Fruit fly (Drosophila melanogaster): ENCODE data around the gene Rbf.

Gene Rbf

dm6 chrX:755642-756332 is 45.5 kb downstream of the Rbf start:
- no peak for TF ChIP-seq CG8478 (optimal IDR thresholded peaks at IDR 0.05)
- no peak for TF ChIP-seq CTCF (optimal IDR thresholded peaks at IDR 0.05)

DNA sequence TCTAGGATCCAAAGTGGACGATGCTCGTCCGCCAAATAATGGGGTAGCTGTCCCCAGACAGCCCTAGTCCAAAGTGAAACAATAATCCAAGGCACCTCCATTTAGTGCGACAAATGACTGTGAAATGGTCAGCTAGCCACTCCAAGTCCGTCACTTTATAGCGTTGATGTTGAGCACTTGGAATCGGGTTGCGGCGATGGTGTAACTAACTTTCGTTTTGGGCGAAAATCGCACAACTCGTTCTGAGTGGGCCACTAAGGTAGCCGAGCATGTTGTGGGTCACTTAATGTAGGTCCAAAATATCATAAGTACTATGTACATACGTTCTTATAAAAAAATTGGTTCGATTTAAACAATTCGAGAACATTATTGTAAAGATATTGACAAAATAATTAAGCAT is 47.7 kb downstream of the Rbf start, which contains the start of gene CG13361:
Gene CG13361 (minus strand): TSS at position 101 of the 400 bp plus-strand sequence.
- TF ChIP-seq CG8478 (optimal IDR thresholded peaks at IDR 0.05) (no peak), CTCF (optimal IDR thresholded peaks at IDR 0.05) (no peak)

DNA sequence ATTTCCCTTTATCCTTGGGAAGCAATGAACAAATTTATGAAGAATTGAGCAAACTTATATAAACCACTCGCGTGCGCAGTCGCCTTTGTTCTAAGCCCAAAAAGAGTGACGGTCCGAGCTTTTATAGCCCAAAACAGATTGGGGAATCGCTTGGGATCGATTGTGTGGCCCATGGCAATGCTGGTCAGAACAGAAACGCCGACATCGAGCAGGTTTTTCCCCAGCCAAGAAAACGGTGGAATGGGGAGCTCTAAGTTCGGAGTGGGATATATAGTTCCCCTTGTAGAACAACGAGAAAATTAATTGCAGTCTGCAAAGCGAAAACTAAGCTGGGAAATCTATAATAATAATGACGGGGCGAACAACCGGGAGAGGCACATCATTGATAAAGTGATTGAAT is 50.1 kb downstream of the Rbf start, which contains the start of gene CG13362:
Gene CG13362 (minus strand): TSS at position 101 of the 400 bp plus-strand sequence.
- TF ChIP-seq CTCF (optimal IDR thresholded peaks at IDR 0.05) (no peak), CG8478 (optimal IDR thresholded peaks at IDR 0.05) (no peak)

DNA sequence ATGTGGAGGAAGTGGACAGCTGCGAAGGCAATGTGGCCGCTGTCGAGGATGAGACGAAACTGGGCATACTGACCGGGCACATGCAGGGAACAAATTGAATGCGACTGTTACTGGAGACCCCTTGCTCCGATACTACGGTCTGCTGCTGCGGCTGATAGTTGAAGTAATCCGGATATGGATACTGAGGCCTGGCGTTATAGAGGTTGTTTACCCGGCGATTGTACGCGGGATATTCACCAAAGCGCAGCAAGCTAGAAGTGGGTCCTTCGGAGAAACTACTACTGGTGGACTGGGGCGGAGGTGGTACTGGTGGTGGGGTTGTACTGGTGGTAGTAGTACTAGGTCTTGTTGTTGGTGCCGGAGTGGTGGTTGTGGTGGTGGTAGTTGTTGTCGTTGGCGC is 51.2 kb downstream of the Rbf start, which contains the start of gene CG5254:
Gene CG5254 (plus strand): TSS at position 301 of the 400 bp plus-strand sequence.
- TF ChIP-seq CG8478 (optimal IDR thresholded peaks at IDR 0.05) (no peak), CTCF (optimal IDR thresholded peaks at IDR 0.05) (no peak)
